Fruit fly (Drosophila melanogaster): ENCODE data around the gene Eip75B.

Eip75B gene

dm6 chr3L:17925180-17925753, 139.2 kb downstream of the Eip75B start:
- TF ChIP-seq noc (tag; optimal IDR thresholded peaks at IDR 0.05) = no peak

dm6 chr3L:17924005-17924755, 140.3 kb downstream of the Eip75B start:
- no peak for TF ChIP-seq noc (tag; optimal IDR thresholded peaks at IDR 0.05)

- TF ChIP-seq noc (tag; optimal IDR thresholded peaks at IDR 0.05) = peak; percentile 55
Measured at dm6 chr3L:17922182-17923102, 142.1 kb downstream of the Eip75B start.

dm6 chr3L:17921462-17921861, 143.0 kb downstream of the Eip75B start:
- no peak for TF ChIP-seq noc (tag; optimal IDR thresholded peaks at IDR 0.05)

dm6 chr3L:17917687-17918434, 146.6 kb downstream of the Eip75B start:
- no peak for TF ChIP-seq noc (tag; optimal IDR thresholded peaks at IDR 0.05)

dm6 chr3L:17915792-17916540, 148.5 kb downstream of the Eip75B start:
- TF ChIP-seq noc (tag; optimal IDR thresholded peaks at IDR 0.05) = no peak

- TF ChIP-seq noc (tag; optimal IDR thresholded peaks at IDR 0.05) = no peak
Measured at dm6 chr3L:17913966-17914540, 150.4 kb downstream of the Eip75B start.

dm6 chr3L:17912972-17913763, 151.3 kb downstream of the Eip75B start:
- peak; percentile 65 for TF ChIP-seq noc (tag; optimal IDR thresholded peaks at IDR 0.05)

- TF ChIP-seq noc (tag; optimal IDR thresholded peaks at IDR 0.05) = peak; percentile 14
Measured at dm6 chr3L:17912448-17912847, 152.0 kb downstream of the Eip75B start, which contains the start of gene CG5290. Gene CG5290, minus strand, starts transcription at chr3L:17912565.

dm6 chr3L:17907609-17908160, 156.8 kb downstream of the Eip75B start, which contains the start of the genes Prestin and Wdr92:
Gene Prestin, minus strand, starts transcription at chr3L:17907812.
Gene Wdr92, plus strand, starts transcription at chr3L:17908143.
- TF ChIP-seq noc (tag; optimal IDR thresholded peaks at IDR 0.05) = peak; percentile 56

dm6 chr3L:17905761-17906160, 158.7 kb downstream of the Eip75B start:
- no peak for TF ChIP-seq noc (tag; optimal IDR thresholded peaks at IDR 0.05)

dm6 chr3L:17904593-17904992, 159.9 kb downstream of the Eip75B start:
- no peak for TF ChIP-seq noc (tag; optimal IDR thresholded peaks at IDR 0.05)

dm6 chr3L:17903813-17904416, 160.6 kb downstream of the Eip75B start:
- TF ChIP-seq noc (tag; optimal IDR thresholded peaks at IDR 0.05) = peak; percentile 47

Measured in whole organism, larva.